Fruit fly (Drosophila melanogaster): ENCODE measurements around the gene ND-51.

ND-51 gene

DNA sequence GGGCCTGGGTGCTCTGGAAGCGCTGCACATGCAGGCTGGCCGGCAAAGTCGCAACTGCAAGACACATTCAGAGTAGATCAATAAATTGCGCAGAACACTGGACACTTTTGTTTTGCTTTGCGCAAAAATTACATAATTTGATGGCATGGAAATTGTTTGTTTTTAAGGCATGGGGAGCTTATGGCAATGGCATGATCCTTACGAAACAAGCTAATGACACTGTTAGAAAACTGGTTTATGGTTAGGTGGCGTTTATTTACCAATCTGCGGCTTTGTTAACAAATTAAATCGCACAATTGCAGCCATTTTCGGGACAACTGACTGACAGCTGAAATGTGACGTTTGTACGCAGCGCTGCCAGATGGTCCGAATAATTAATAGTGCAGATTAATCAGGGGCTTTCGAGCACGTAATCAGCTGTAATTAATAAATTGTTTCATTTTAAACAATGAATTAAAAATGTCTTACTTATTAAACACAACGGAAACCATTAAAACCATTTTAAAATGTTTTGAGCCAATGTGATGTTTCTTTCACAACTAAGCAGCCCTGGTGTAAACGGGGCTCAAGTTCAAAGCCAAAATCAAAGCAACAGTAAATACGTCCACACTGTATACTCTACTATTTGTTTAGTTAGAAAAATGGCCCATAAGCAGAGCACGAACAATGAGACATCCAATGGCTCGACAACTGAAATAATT, at the start of gene ND-51, which contains the start of gene CG13994 (continued):
- peak; percentile 91 for TF ChIP-seq YL-1 (GFP tag; optimal IDR thresholded peaks at IDR 0.05)
- peak; percentile 93 for TF ChIP-seq Mad (GFP tag; optimal IDR thresholded peaks at IDR 0.05)
- no peak for TF ChIP-seq vnd (GFP tag; IDR thresholded peaks at IDR 0.05; ENCODE audit: partially characterized antibody)
- peak; percentile 80 for TF ChIP-seq CG8388 (GFP tag; optimal IDR thresholded peaks at IDR 0.05)
- peak; percentile 63 for TF ChIP-seq CG6254 (GFP tag; optimal IDR thresholded peaks at IDR 0.05)
- TF ChIP-seq so (GFP tag; IDR thresholded peaks at IDR 0.05) = peak; percentile 75; the same call in 1 of the 3 replicates
- peak; percentile 60 for TF ChIP-seq CG17385 (GFP tag; optimal IDR thresholded peaks at IDR 0.05)
- peak; percentile 63 for TF ChIP-seq chn (GFP tag; optimal IDR thresholded peaks at IDR 0.05)
- peak; percentile 85 for TF ChIP-seq unpg (GFP tag; optimal IDR thresholded peaks at IDR 0.05)
- TF ChIP-seq gcm2 (GFP tag; optimal IDR thresholded peaks at IDR 0.05) = peak; percentile 2
- no peak for TF ChIP-seq fd64A (GFP tag; optimal IDR thresholded peaks at IDR 0.05)
- peak; percentile 88 for TF ChIP-seq CG10543 (GFP tag; optimal IDR thresholded peaks at IDR 0.05)
- TF ChIP-seq CG10462 (GFP tag; optimal IDR thresholded peaks at IDR 0.05) = peak; percentile 28
- TF ChIP-seq Deaf1 (tag; optimal IDR thresholded peaks at IDR 0.05) = no peak
- peak; percentile 73 for TF ChIP-seq pb (GFP tag; optimal IDR thresholded peaks at IDR 0.05)
- peak; percentile 87 for TF ChIP-seq CG30403 (GFP tag; optimal IDR thresholded peaks at IDR 0.05)
- peak; percentile 67 for TF ChIP-seq slp2 (GFP tag; optimal IDR thresholded peaks at IDR 0.05)
- TF ChIP-seq peb (GFP tag; IDR thresholded peaks at IDR 0.05) = peak; percentile 63
- peak; percentile 70 for TF ChIP-seq B-H1 (GFP tag; IDR thresholded peaks at IDR 0.05)
- peak; percentile 63 for TF ChIP-seq CG18011 (GFP tag; optimal IDR thresholded peaks at IDR 0.05)
- peak; percentile 63 for TF ChIP-seq D19B (GFP tag; optimal IDR thresholded peaks at IDR 0.05)
- peak in 1 of 2 experiments; percentile 68 for TF ChIP-seq insv (GFP tag; optimal IDR thresholded peaks at IDR 0.05)
- TF ChIP-seq CG8281 (tag; optimal IDR thresholded peaks at IDR 0.05) = peak; percentile 34
- TF ChIP-seq CG12236 (GFP tag; optimal IDR thresholded peaks at IDR 0.05) = peak; percentile 51
- peak; percentile 99 for TF ChIP-seq sens (GFP tag)
- no peak for TF ChIP-seq abd-A (tag; optimal IDR thresholded peaks at IDR 0.05)
- peak; percentile 87 for TF ChIP-seq gro (GFP tag; optimal IDR thresholded peaks at IDR 0.05)
- peak; percentile 83 for TF ChIP-seq CG7372 (GFP tag; IDR thresholded peaks at IDR 0.05)
- TF ChIP-seq ap (GFP tag; IDR thresholded peaks at IDR 0.05) = peak; percentile 47; the same call in 1 of the 2 replicates
- peak; percentile 74 for TF ChIP-seq Max (GFP tag; optimal IDR thresholded peaks at IDR 0.05)
- peak; percentile 77 for TF ChIP-seq CG10147 (GFP tag; optimal IDR thresholded peaks at IDR 0.05)
- peak; percentile 70 for TF ChIP-seq Oaz (GFP tag; IDR thresholded peaks at IDR 0.05)
- no peak for TF ChIP-seq CG16813 (GFP tag; IDR thresholded peaks at IDR 0.05; ENCODE audit: partially characterized antibody)
- 0 out of 3 replicates have a peak, but pooled peaks have one; percentile 76 for TF ChIP-seq CG2199 (GFP tag; IDR thresholded peaks at IDR 0.05)
- TF ChIP-seq pzg (GFP tag; optimal IDR thresholded peaks at IDR 0.05) = peak; percentile 81
- no peak for TF ChIP-seq Lim3 (GFP tag; IDR thresholded peaks at IDR 0.05)
- TF ChIP-seq Kr (GFP tag; optimal IDR thresholded peaks at IDR 0.05) = no peak
- TF ChIP-seq Six4 (GFP tag; optimal IDR thresholded peaks at IDR 0.05) = peak; percentile 78
- peak; percentile 62 for TF ChIP-seq Mrtf (GFP tag; IDR thresholded peaks at IDR 0.05)
- peak; percentile 44; the same call in 1 of the 2 replicates for TF ChIP-seq Scr (GFP tag; IDR thresholded peaks at IDR 0.05; ENCODE audit: partially characterized antibody)
- peak; percentile 83 for TF ChIP-seq CG9727 (GFP tag; optimal IDR thresholded peaks at IDR 0.05)
- peak; percentile 20 for TF ChIP-seq CG10565 (GFP tag; optimal IDR thresholded peaks at IDR 0.05)
- no peak for TF ChIP-seq CG1832 (GFP tag; optimal IDR thresholded peaks at IDR 0.05)
- TF ChIP-seq ATbp (GFP tag; optimal IDR thresholded peaks at IDR 0.05) = no peak
- peak; percentile 84 for TF ChIP-seq CG7839 (tag; optimal IDR thresholded peaks at IDR 0.05)
- TF ChIP-seq crc (GFP tag; optimal IDR thresholded peaks at IDR 0.05) = peak; percentile 71
- peak; percentile 87 for TF ChIP-seq Sin3A (optimal IDR thresholded peaks at IDR 0.05)
- no peak for TF ChIP-seq CG3726 (GFP tag; IDR thresholded peaks at IDR 0.05)
- TF ChIP-seq CG32532 (GFP tag; IDR thresholded peaks at IDR 0.05) = peak; percentile 87
- peak; percentile 67 for TF ChIP-seq CG11695 (GFP tag; IDR thresholded peaks at IDR 0.05)
